Worm (Caenorhabditis elegans) whole organism, young adult: ENCODE data around the gene ymel-1.

ENCODE experiments used
- B0019.2 ChIP-seq: fragments of 200-800 bp; sonication (Bioruptor generic); conservative IDR thresholded peaks from 2 replicates; pipeline ENCODE4 v1.3.6; 2022; ENCODE audit warnings: missing genetic modification reagents, missing genetic modification characterization, missing compliant biosample characterization
- B0261.1 ChIP-seq: sonication (generic microtip); optimal IDR thresholded peaks from 2 replicates; lab custom pipeline; 2016; ENCODE audit warnings: mild to moderate bottlenecking, missing genetic modification characterization, moderate library complexity, missing compliant biosample characterization
- B0336.3 ChIP-seq: fragments of 200-800 bp; sonication (Bioruptor generic); IDR thresholded peaks from 2 replicates; pipeline ENCODE4 v1.3.6; 2022; ENCODE audit warnings: missing genetic modification characterization, missing compliant biosample characterization
- C17E4.6 ChIP-seq: fragments of 200-800 bp; sonication (Bioruptor generic); IDR thresholded peaks from 2 replicates; pipeline ENCODE4 v1.3.6; 2022; ENCODE audit warnings: missing genetic modification reagents, missing genetic modification characterization, missing compliant biosample characterization
- F10E7.11 ChIP-seq: sonication (generic microtip); optimal IDR thresholded peaks from 2 replicates; lab custom pipeline; 2017; ENCODE audit warnings: mild to moderate bottlenecking, missing genetic modification characterization, moderate library complexity, missing compliant biosample characterization
- F23B12.7 ChIP-seq: sonication (generic microtip); optimal IDR thresholded peaks from 2 replicates; lab custom pipeline; 2017; ENCODE audit warnings: missing genetic modification characterization, mild to moderate bottlenecking, missing compliant biosample characterization, antibody characterized with exemption, moderate library complexity; ENCODE audit not compliant: insufficient read depth
- F49E8.2 ChIP-seq: sonication (generic microtip); optimal IDR thresholded peaks from 3 replicates; lab custom pipeline; 2017; ENCODE audit warnings: missing genetic modification characterization, mild to moderate bottlenecking, missing compliant biosample characterization, antibody characterized with exemption, moderate library complexity; ENCODE audit not compliant: insufficient read depth
- F52B5.7 ChIP-seq: sonication (generic microtip); optimal IDR thresholded peaks from 2 replicates; lab custom pipeline; 2016; ENCODE audit warnings: mild to moderate bottlenecking, missing genetic modification characterization, missing compliant biosample characterization
- F57C9.4 ChIP-seq: sonication (generic microtip); optimal IDR thresholded peaks from 2 replicates; lab custom pipeline; 2017; ENCODE audit warnings: mild to moderate bottlenecking, missing genetic modification characterization, missing compliant biosample characterization
- K12H6.12 ChIP-seq: fragments of 200-800 bp; sonication (Bioruptor generic); optimal IDR thresholded peaks from 2 replicates; lab custom pipeline; 2018; ENCODE audit warnings: mild to moderate bottlenecking, missing genetic modification characterization, missing compliant biosample characterization
- T26A5.8 ChIP-seq: sonication (generic microtip); optimal IDR thresholded peaks from 2 replicates; lab custom pipeline; 2016; ENCODE audit warnings: missing genetic modification characterization, missing compliant biosample characterization
- Y53G8AR.9 ChIP-seq: fragments of 200-800 bp; sonication (Bioruptor generic); conservative IDR thresholded peaks from 2 replicates; pipeline ENCODE4 v1.3.6; 2022; ENCODE audit warnings: missing genetic modification reagents, missing genetic modification characterization, missing compliant biosample characterization
- Y67H2A.10 ChIP-seq: fragments of 200-800 bp; sonication (Bioruptor generic); conservative IDR thresholded peaks from 2 replicates; pipeline ENCODE4 v1.3.6; 2022; ENCODE audit warnings: missing genetic modification reagents, missing genetic modification characterization, missing compliant biosample characterization
- aptf-3 ChIP-seq: fragments of 200-800 bp; sonication (Bioruptor generic); IDR thresholded peaks from 2 replicates; pipeline ENCODE4 v1.3.6; 2022; ENCODE audit warnings: missing genetic modification characterization, missing compliant biosample characterization
- athp-1 ChIP-seq: sonication (generic microtip); optimal IDR thresholded peaks from 2 replicates; lab custom pipeline; 2017; ENCODE audit warnings: mild to moderate bottlenecking, missing genetic modification characterization, missing compliant biosample characterization
- attf-5 ChIP-seq: fragments of 200-800 bp; sonication (Bioruptor generic); optimal IDR thresholded peaks from 2 replicates; lab custom pipeline; 2018; ENCODE audit warnings: mild to moderate bottlenecking, missing genetic modification characterization, missing compliant biosample characterization
- bed-2 ChIP-seq: fragments of 200-800 bp; sonication (Bioruptor generic); IDR thresholded peaks from 2 replicates; pipeline ENCODE4 v1.3.6; 2022; ENCODE audit warnings: missing genetic modification reagents, missing genetic modification characterization, missing compliant biosample characterization
- ccch-3 ChIP-seq: fragments of 200-800 bp; sonication (Bioruptor generic); optimal IDR thresholded peaks from 2 replicates; lab custom pipeline; 2018; ENCODE audit warnings: mild to moderate bottlenecking, missing genetic modification characterization, missing compliant biosample characterization
- cebp-1 ChIP-seq, 2 experiments: fragments of 200-800 bp in 1 of 2; sonication (Bioruptor generic) in 1 of 2; sonication (generic microtip) in 1 of 2; IDR thresholded peaks in 1 of 2; optimal IDR thresholded peaks in 1 of 2; 2 replicates each; pipeline versions ENCODE4 v1.3.6 to Lab custom; 2017 to 2022; ENCODE audit warnings: missing compliant biosample characterization in 2 of 2, missing genetic modification characterization in 2 of 2, mild to moderate bottlenecking in 1 of 2, missing genetic modification reagents in 1 of 2, moderate library complexity in 1 of 2
- ceh-100 ChIP-seq: fragments of 200-800 bp; sonication (Bioruptor generic); IDR thresholded peaks from 2 replicates; pipeline ENCODE4 v1.3.6; 2022; ENCODE audit warnings: missing genetic modification reagents, missing genetic modification characterization, missing compliant biosample characterization
- ceh-27 ChIP-seq: fragments of 200-800 bp; sonication (Bioruptor generic); optimal IDR thresholded peaks from 2 replicates; lab custom pipeline; 2018; ENCODE audit warnings: mild to moderate bottlenecking, missing genetic modification characterization, moderate library complexity, missing compliant biosample characterization
- ceh-40 ChIP-seq: fragments of 200-800 bp; sonication (Bioruptor generic); IDR thresholded peaks from 2 replicates; pipeline ENCODE4 v1.3.6; 2022; ENCODE audit warnings: missing genetic modification characterization, missing compliant biosample characterization
- ceh-91 ChIP-seq: fragments of 200-800 bp; sonication (Bioruptor generic); IDR thresholded peaks from 2 replicates; pipeline ENCODE4 v1.3.6; 2022; ENCODE audit warnings: missing genetic modification reagents, missing genetic modification characterization, missing compliant biosample characterization
- die-1 ChIP-seq: sonication (generic microtip); optimal IDR thresholded peaks from 2 replicates; lab custom pipeline; 2016; ENCODE audit warnings: missing genotype, mild to moderate bottlenecking, missing genetic modification characterization, missing compliant biosample characterization
- egl-44 ChIP-seq: fragments of 200-800 bp; sonication (Bioruptor generic); IDR thresholded peaks from 2 replicates; pipeline ENCODE4 v1.3.6; 2022; ENCODE audit warnings: missing genetic modification reagents, missing genetic modification characterization, missing compliant biosample characterization
- egrh-3 ChIP-seq: fragments of 200-800 bp; sonication (Bioruptor generic); IDR thresholded peaks from 2 replicates; pipeline ENCODE4 v1.3.6; 2022; ENCODE audit warnings: missing genetic modification reagents, missing genetic modification characterization, missing compliant biosample characterization
- ekl-4 ChIP-seq: fragments of 200-800 bp; sonication (Bioruptor generic); IDR thresholded peaks from 2 replicates; pipeline ENCODE4 v1.3.6; 2022; ENCODE audit warnings: missing genetic modification reagents, missing genetic modification characterization, missing compliant biosample characterization
- hsf-1 ChIP-seq: fragments of 200-800 bp; sonication (Bioruptor generic); IDR thresholded peaks from 2 replicates; pipeline ENCODE4 v1.3.6; 2022; ENCODE audit warnings: missing genetic modification reagents, missing genetic modification characterization, missing compliant biosample characterization
- let-526 ChIP-seq: fragments of 200-800 bp; sonication (Bioruptor generic); IDR thresholded peaks from 2 replicates; pipeline ENCODE4 v1.3.6; 2022; ENCODE audit warnings: missing genetic modification reagents, missing genetic modification characterization, missing compliant biosample characterization
- lin-26 ChIP-seq: fragments of 200-800 bp; sonication (Bioruptor generic); IDR thresholded peaks from 2 replicates; pipeline ENCODE4 v1.3.6; 2022; ENCODE audit warnings: missing genetic modification reagents, missing genetic modification characterization, missing compliant biosample characterization
- lin-40 ChIP-seq: sonication (generic microtip); optimal IDR thresholded peaks from 2 replicates; lab custom pipeline; 2016; ENCODE audit warnings: missing genetic modification characterization, mild to moderate bottlenecking, missing compliant biosample characterization, missing genotype, missing genetic modification reagents
- lir-1 ChIP-seq: fragments of 200-800 bp; sonication (Bioruptor generic); conservative IDR thresholded peaks from 2 replicates; pipeline ENCODE4 v1.3.6; 2022; ENCODE audit warnings: missing genetic modification reagents, missing genetic modification characterization, missing compliant biosample characterization
- lsy-27 ChIP-seq: sonication (generic microtip); optimal IDR thresholded peaks from 2 replicates; lab custom pipeline; 2017; ENCODE audit warnings: missing genetic modification characterization, mild to moderate bottlenecking, missing compliant biosample characterization, antibody characterized with exemption, missing genotype, borderline replicate concordance; ENCODE audit not compliant: insufficient read depth
- madf-3 ChIP-seq: fragments of 200-800 bp; sonication (Bioruptor generic); IDR thresholded peaks from 2 replicates; pipeline ENCODE4 v1.3.6; 2022; ENCODE audit warnings: missing genetic modification reagents, missing genetic modification characterization, missing compliant biosample characterization
- madf-6 ChIP-seq: fragments of 200-800 bp; sonication (Bioruptor generic); IDR thresholded peaks from 2 replicates; pipeline ENCODE4 v1.3.6; 2022; ENCODE audit warnings: missing genetic modification reagents, missing genetic modification characterization, missing compliant biosample characterization
- madf-8 ChIP-seq: fragments of 200-800 bp; sonication (Bioruptor generic); conservative IDR thresholded peaks from 2 replicates; pipeline ENCODE4 v1.3.6; 2022; ENCODE audit warnings: missing genetic modification reagents, missing genetic modification characterization, missing compliant biosample characterization
- mel-28 ChIP-seq: sonication (generic microtip); optimal IDR thresholded peaks from 2 replicates; lab custom pipeline; 2016; ENCODE audit warnings: borderline replicate concordance, mild to moderate bottlenecking, missing genetic modification characterization, missing compliant biosample characterization
- nfya-1 ChIP-seq: sonication (generic microtip); optimal IDR thresholded peaks from 2 replicates; lab custom pipeline; 2017; ENCODE audit warnings: antibody characterized with exemption, missing compliant biosample characterization, missing genetic modification characterization, borderline replicate concordance; ENCODE audit not compliant: insufficient read depth
- nhr-27 ChIP-seq: fragments of 200-800 bp; sonication (Bioruptor generic); optimal IDR thresholded peaks from 2 replicates; lab custom pipeline; 2018; ENCODE audit warnings: mild to moderate bottlenecking, missing genetic modification characterization, moderate library complexity, missing compliant biosample characterization
- pha-4 ChIP-seq: fragments of 150-350 bp; sonication (generic microtip); optimal IDR thresholded peaks from 2 replicates; lab custom pipeline; 2014; ENCODE audit warnings: missing biosample characterization, missing genetic modification reagents, missing genetic modification characterization
- rec-8 ChIP-seq, 2 experiments: sonication (generic microtip); optimal IDR thresholded peaks; 2 replicates each; lab custom pipeline; 2016; ENCODE audit warnings: mild to moderate bottlenecking in 2 of 2, missing genetic modification characterization in 2 of 2, missing genetic modification reagents in 2 of 2, missing genotype in 2 of 2, missing biosample characterization in 1 of 2, missing compliant biosample characterization in 1 of 2, moderate library complexity in 1 of 2
- repo-1 ChIP-seq: sonication (generic microtip); optimal IDR thresholded peaks from 2 replicates; lab custom pipeline; 2017; ENCODE audit warnings: mild to moderate bottlenecking, missing genetic modification characterization, missing compliant biosample characterization
- snpc-3.4 ChIP-seq: sonication (generic microtip); optimal IDR thresholded peaks from 2 replicates; lab custom pipeline; 2017; ENCODE audit warnings: missing genetic modification characterization, mild to moderate bottlenecking, missing compliant biosample characterization, antibody characterized with exemption, moderate library complexity, missing genotype, missing genetic modification reagents
- somi-1 ChIP-seq: fragments of 200-800 bp; sonication (Bioruptor generic); optimal IDR thresholded peaks from 2 replicates; lab custom pipeline; 2018; ENCODE audit warnings: mild to moderate bottlenecking, missing genetic modification characterization, missing compliant biosample characterization
- tbx-9 ChIP-seq: sonication (generic microtip); optimal IDR thresholded peaks from 2 replicates; lab custom pipeline; 2016; ENCODE audit warnings: borderline replicate concordance, missing genetic modification characterization, inconsistent platforms, missing compliant biosample characterization
- zim-3 ChIP-seq: sonication (generic microtip); optimal IDR thresholded peaks from 2 replicates; lab custom pipeline; 2017; ENCODE audit warnings: mild to moderate bottlenecking, missing genetic modification characterization, moderate library complexity, missing compliant biosample characterization
- ztf-18 ChIP-seq: sonication (generic microtip); optimal IDR thresholded peaks from 2 replicates; lab custom pipeline; 2016; ENCODE audit warnings: missing genotype, mild to moderate bottlenecking, missing genetic modification characterization, missing compliant biosample characterization

Gene ymel-1

ce11 chrIII:10461164-10461546 lies 45.2 kb downstream of the ymel-1 start, which contains the start of gene atx-2 (continued):
- TF ChIP-seq somi-1 (GFP tag; lab: Kevin White, UChicago) (peak; percentile 66), madf-3 (peak; percentile 92), zim-3 (tag; lab: Kevin White, UChicago) (peak; percentile 93), ccch-3 (no peak), attf-5 (GFP tag; lab: Kevin White, UChicago) (peak; percentile 99), madf-6 (GFP tag; lab: Robert Waterston, UW) (peak; percentile 89), F57C9.4 (tag; lab: Kevin White, UChicago) (no peak), ceh-27 (GFP tag; lab: Kevin White, UChicago) (peak; percentile 96), egl-44 (GFP tag; lab: Robert Waterston, UW) (peak; percentile 92), mel-28 (peak; percentile 76), ztf-18 (peak; percentile 72), ceh-100 (GFP tag; lab: Robert Waterston, UW) (peak; percentile 99), lsy-27 (tag; lab: Kevin White, UChicago) (no peak), pha-4 (tag; lab: Kevin White, UChicago) (no peak), let-526 (peak; percentile 67; the same call in 1 of the 2 replicates), aptf-3 (GFP tag; lab: Robert Waterston, UW) (peak; percentile 78; the same call in 1 of the 2 replicates), F52B5.7 (peak; percentile 97), madf-8 (GFP tag; lab: Robert Waterston, UW) (peak; percentile 61), cebp-1 (GFP tag; IDR thresholded peaks at IDR 0.05; lab: Robert Waterston, UW) (peak; percentile 82), cebp-1 (tag; optimal IDR thresholded peaks at IDR 0.05; lab: Kevin White, UChicago) (peak; percentile 95), lin-40 (tag; lab: Kevin White, UChicago) (peak; percentile 74), T26A5.8 (tag; lab: Kevin White, UChicago) (peak; percentile 64), egrh-3 (GFP tag; lab: Robert Waterston, UW) (peak; percentile 79), C17E4.6 (GFP tag; lab: Robert Waterston, UW) (peak; percentile 84), lir-1 (GFP tag; lab: Robert Waterston, UW) (peak; percentile 83), ekl-4 (peak; percentile 84), ceh-40 (GFP tag; lab: Robert Waterston, UW) (peak; percentile 54; the same call in 1 of the 2 replicates), Y53G8AR.9 (GFP tag; lab: Robert Waterston, UW) (peak; percentile 87), nfya-1 (tag; lab: Kevin White, UChicago) (no peak), B0336.3 (GFP tag; lab: Robert Waterston, UW) (peak; percentile 86), F23B12.7 (tag; lab: Kevin White, UChicago) (no peak), ceh-91 (GFP tag; lab: Robert Waterston, UW) (peak; percentile 85), K12H6.12 (tag; lab: Kevin White, UChicago) (peak; percentile 84), rec-8 (tag; optimal IDR thresholded peaks at IDR 0.05; lab: Kevin White, UChicago) (peak; percentile 76 to 94), bed-2 (peak; percentile 81), B0019.2 (GFP tag; lab: Robert Waterston, UW) (peak; percentile 50; the same call in 1 of the 2 replicates), lin-26 (GFP tag; lab: Robert Waterston, UW) (peak; percentile 88), die-1 (tag; lab: Kevin White, UChicago) (peak; percentile 90), repo-1 (tag; lab: Kevin White, UChicago) (peak; percentile 81), hsf-1 (GFP tag; lab: Robert Waterston, UW) (peak; percentile 69; the same call in 1 of the 2 replicates), Y67H2A.10 (peak; percentile 86), B0261.1 (tag; lab: Kevin White, UChicago) (no peak), tbx-9 (tag; lab: Kevin White, UChicago) (no peak), snpc-3.4 (tag; lab: Kevin White, UChicago) (peak; percentile 76), nhr-27 (tag; lab: Kevin White, UChicago) (no peak), F10E7.11 (peak; percentile 66), athp-1 (peak; percentile 96), F49E8.2 (tag; lab: Kevin White, UChicago) (peak; percentile 86)
